Worm (Caenorhabditis elegans) whole organism, L4 larva: ENCODE measurements around the gene oig-4.

Experiments used
- F37D6.2 ChIP-seq: sonication (generic microtip); optimal IDR thresholded peaks from 2 replicates; lab custom pipeline; 2016; ENCODE audit warnings: mild to moderate bottlenecking, missing genetic modification characterization, missing compliant biosample characterization
- F44E2.7 ChIP-seq: fragments of 200-800 bp; sonication (Bioruptor generic); IDR thresholded peaks from 2 replicates; pipeline ENCODE4 v2.1.2; 2022; ENCODE audit warnings: missing genetic modification characterization, missing compliant biosample characterization
- F49E8.2 ChIP-seq: sonication (generic microtip); optimal IDR thresholded peaks from 2 replicates; lab custom pipeline; 2016; ENCODE audit warnings: missing compliant biosample characterization, mild to moderate bottlenecking, missing genetic modification characterization, borderline replicate concordance
- R02D3.7 ChIP-seq: fragments of 150-350 bp; sonication (generic microtip); optimal IDR thresholded peaks from 3 replicates; lab custom pipeline; 2014; ENCODE audit warnings: missing biosample characterization, missing genetic modification characterization
- aha-1 ChIP-seq: fragments of 150-350 bp; peaks from one replicate; lab custom pipeline; 2014; ENCODE audit warnings: missing biosample characterization, missing genetic modification characterization
- attf-4 ChIP-seq: sonication (generic microtip); optimal IDR thresholded peaks from 3 replicates; lab custom pipeline; 2017; ENCODE audit warnings: missing biosample characterization, missing genetic modification characterization
- ceh-28 ChIP-seq: fragments of 150-350 bp; optimal IDR thresholded peaks from 2 replicates; lab custom pipeline; 2014; ENCODE audit warnings: missing biosample characterization, missing genetic modification reagents, missing genetic modification characterization
- ceh-44 ChIP-seq: fragments of 200-800 bp; sonication (Bioruptor generic); IDR thresholded peaks from 2 replicates; pipeline ENCODE4 v1.3.6; 2022; ENCODE audit warnings: missing genetic modification reagents, missing genetic modification characterization, missing compliant biosample characterization
- ceh-82 ChIP-seq: sonication (generic microtip); optimal IDR thresholded peaks from 2 replicates; lab custom pipeline; 2017; ENCODE audit warnings: missing biosample characterization, missing genetic modification characterization
- daf-16 ChIP-seq, 3 experiments: sonication (generic microtip); optimal IDR thresholded peaks; 2 replicates each; lab custom pipeline; 2016 to 2017; ENCODE audit warnings: missing genetic modification characterization in 3 of 3, missing genetic modification reagents in 3 of 3, mild to moderate bottlenecking in 2 of 3, missing compliant biosample characterization in 2 of 3, missing biosample characterization in 1 of 3, moderate library complexity in 1 of 3
- daf-8 ChIP-seq: fragments of 200-800 bp; sonication (Bioruptor generic); IDR thresholded peaks from 2 replicates; pipeline ENCODE4 v1.3.6; 2022; ENCODE audit warnings: missing genetic modification characterization, missing compliant biosample characterization
- dmd-8 ChIP-seq: fragments of 200-800 bp; sonication (Bioruptor generic); IDR thresholded peaks from 2 replicates; pipeline ENCODE4 v1.3.6; 2022; ENCODE audit warnings: missing genetic modification characterization, missing compliant biosample characterization
- dmd-9 ChIP-seq: fragments of 200-800 bp; sonication (Bioruptor generic); IDR thresholded peaks from 2 replicates; pipeline ENCODE4 v1.3.6; 2022; ENCODE audit warnings: missing genetic modification reagents, missing genetic modification characterization, missing compliant biosample characterization
- dpl-1 ChIP-seq: fragments of 150-350 bp; optimal IDR thresholded peaks from 2 replicates; lab custom pipeline; 2014; ENCODE audit warnings: missing biosample characterization, missing genetic modification reagents, missing genetic modification characterization
- fkh-10 ChIP-seq: fragments of 150-350 bp; optimal IDR thresholded peaks from 2 replicates; lab custom pipeline; 2014; ENCODE audit warnings: missing biosample characterization, missing genetic modification reagents, missing genetic modification characterization
- hlh-11 ChIP-seq: fragments of 200-800 bp; sonication (Bioruptor generic); optimal IDR thresholded peaks from 2 replicates; lab custom pipeline; 2018; ENCODE audit warnings: mild to moderate bottlenecking, missing genetic modification characterization, missing compliant biosample characterization
- hlh-30 ChIP-seq: sonication (generic microtip); optimal IDR thresholded peaks from 2 replicates; lab custom pipeline; 2017; ENCODE audit warnings: antibody characterized with exemption, mild to moderate bottlenecking, missing genetic modification characterization, missing compliant biosample characterization; ENCODE audit not compliant: insufficient read depth
- jun-1 ChIP-seq: fragments of 150-350 bp; optimal IDR thresholded peaks from 2 replicates; lab custom pipeline; 2014; ENCODE audit warnings: missing biosample characterization, missing genetic modification reagents, missing genetic modification characterization
- lin-13 ChIP-seq: fragments of 150-350 bp; optimal IDR thresholded peaks from 2 replicates; lab custom pipeline; 2014; ENCODE audit warnings: missing biosample characterization, missing genetic modification reagents, missing genetic modification characterization
- lin-38 ChIP-seq: fragments of 200-800 bp; sonication (Bioruptor generic); IDR thresholded peaks from 2 replicates; pipeline ENCODE4 v1.3.6; 2022; ENCODE audit warnings: missing genetic modification reagents, missing genetic modification characterization, missing compliant biosample characterization
- madf-9 ChIP-seq: fragments of 200-800 bp; sonication (Bioruptor generic); conservative IDR thresholded peaks from 2 replicates; pipeline ENCODE4 v1.3.6; 2022; ENCODE audit warnings: missing genetic modification reagents, missing genetic modification characterization, missing compliant biosample characterization
- mes-2 ChIP-seq: sonication (generic microtip); optimal IDR thresholded peaks from 2 replicates; lab custom pipeline; 2016; ENCODE audit warnings: missing genotype, mild to moderate bottlenecking, missing genetic modification characterization, missing compliant biosample characterization; ENCODE audit not compliant: poor library complexity, severe bottlenecking
- mxl-2 ChIP-seq: fragments of 200-800 bp; sonication (Bioruptor generic); conservative IDR thresholded peaks from 2 replicates; pipeline ENCODE4 v1.3.6; 2022; ENCODE audit warnings: missing genetic modification reagents, missing genetic modification characterization, missing compliant biosample characterization
- nhr-102 ChIP-seq: sonication (generic microtip); optimal IDR thresholded peaks from 2 replicates; lab custom pipeline; 2016; ENCODE audit warnings: mild to moderate bottlenecking, missing genetic modification characterization, moderate library complexity, missing compliant biosample characterization
- nhr-25 ChIP-seq: sonication (generic microtip); optimal IDR thresholded peaks from 2 replicates; lab custom pipeline; 2017; ENCODE audit warnings: missing genetic modification characterization, mild to moderate bottlenecking, missing compliant biosample characterization, antibody characterized with exemption, moderate library complexity, borderline replicate concordance; ENCODE audit not compliant: insufficient read depth
- nhr-42 ChIP-seq: fragments of 200-800 bp; sonication (Bioruptor generic); IDR thresholded peaks from 2 replicates; pipeline ENCODE4 v1.3.6; 2022; ENCODE audit warnings: missing genetic modification characterization, missing compliant biosample characterization
- nhr-48 ChIP-seq: sonication (generic microtip); optimal IDR thresholded peaks from 2 replicates; lab custom pipeline; 2016; ENCODE audit warnings: mild to moderate bottlenecking, missing genetic modification characterization, missing compliant biosample characterization
- nhr-76 ChIP-seq: fragments of 150-350 bp; optimal IDR thresholded peaks from 2 replicates; lab custom pipeline; 2014; ENCODE audit warnings: missing biosample characterization, missing genetic modification characterization
- pha-4 ChIP-seq, 2 experiments: fragments of 150-350 bp in 1 of 2; fragments of 200-800 bp in 1 of 2; sonication (Bioruptor generic) in 1 of 2; IDR thresholded peaks in 1 of 2; optimal IDR thresholded peaks in 1 of 2; 2 replicates each; pipeline versions ENCODE4 v1.3.6 to Lab custom; 2014 to 2022; ENCODE audit warnings: missing genetic modification characterization in 2 of 2, missing genetic modification reagents in 2 of 2, missing biosample characterization in 1 of 2, missing compliant biosample characterization in 1 of 2
- php-3 ChIP-seq: fragments of 200-800 bp; sonication (Bioruptor generic); IDR thresholded peaks from 2 replicates; pipeline ENCODE4 v1.3.6; 2022; ENCODE audit warnings: missing genetic modification reagents, missing genetic modification characterization, missing compliant biosample characterization
- rbr-2 ChIP-seq: sonication (generic microtip); optimal IDR thresholded peaks from 2 replicates; lab custom pipeline; 2016; ENCODE audit warnings: missing genotype, missing genetic modification characterization, missing compliant biosample characterization
- skn-1 ChIP-seq: fragments of 150-350 bp; optimal IDR thresholded peaks from 2 replicates; lab custom pipeline; 2014; ENCODE audit warnings: missing biosample characterization, missing genetic modification characterization
- snpc-1.2 ChIP-seq: fragments of 200-800 bp; sonication (Bioruptor generic); IDR thresholded peaks from 2 replicates; pipeline ENCODE4 v1.3.6; 2022; ENCODE audit warnings: missing genetic modification reagents, missing genetic modification characterization, missing compliant biosample characterization
- snpc-4 ChIP-seq: fragments of 150-350 bp; optimal IDR thresholded peaks from 2 replicates; lab custom pipeline; 2014; ENCODE audit warnings: missing biosample characterization, missing genetic modification characterization
- tag-97 ChIP-seq: fragments of 200-800 bp; sonication (Bioruptor generic); IDR thresholded peaks from 2 replicates; pipeline ENCODE4 v1.3.6; 2022; ENCODE audit warnings: missing genetic modification characterization, missing compliant biosample characterization
- tra-1 ChIP-seq: fragments of 200-800 bp; sonication (Bioruptor generic); IDR thresholded peaks from 2 replicates; pipeline ENCODE4 v1.3.6; 2022; ENCODE audit warnings: missing genetic modification reagents, missing genetic modification characterization, missing compliant biosample characterization
- unc-130 ChIP-seq: sonication (generic microtip); optimal IDR thresholded peaks from 2 replicates; lab custom pipeline; 2016; ENCODE audit warnings: missing genetic modification reagents, missing genetic modification characterization, missing compliant biosample characterization
- unc-39 ChIP-seq: sonication (generic microtip); optimal IDR thresholded peaks from 2 replicates; lab custom pipeline; 2017; ENCODE audit warnings: missing biosample characterization, missing genetic modification characterization
- zip-11 ChIP-seq: fragments of 200-800 bp; sonication (Bioruptor generic); IDR thresholded peaks from 2 replicates; pipeline ENCODE4 v1.3.6; 2022; ENCODE audit warnings: missing genetic modification characterization, missing compliant biosample characterization
- zip-2 ChIP-seq: fragments of 150-350 bp; optimal IDR thresholded peaks from 2 replicates; lab custom pipeline; 2014; ENCODE audit warnings: missing biosample characterization, missing genetic modification characterization

Gene oig-4

DNA sequence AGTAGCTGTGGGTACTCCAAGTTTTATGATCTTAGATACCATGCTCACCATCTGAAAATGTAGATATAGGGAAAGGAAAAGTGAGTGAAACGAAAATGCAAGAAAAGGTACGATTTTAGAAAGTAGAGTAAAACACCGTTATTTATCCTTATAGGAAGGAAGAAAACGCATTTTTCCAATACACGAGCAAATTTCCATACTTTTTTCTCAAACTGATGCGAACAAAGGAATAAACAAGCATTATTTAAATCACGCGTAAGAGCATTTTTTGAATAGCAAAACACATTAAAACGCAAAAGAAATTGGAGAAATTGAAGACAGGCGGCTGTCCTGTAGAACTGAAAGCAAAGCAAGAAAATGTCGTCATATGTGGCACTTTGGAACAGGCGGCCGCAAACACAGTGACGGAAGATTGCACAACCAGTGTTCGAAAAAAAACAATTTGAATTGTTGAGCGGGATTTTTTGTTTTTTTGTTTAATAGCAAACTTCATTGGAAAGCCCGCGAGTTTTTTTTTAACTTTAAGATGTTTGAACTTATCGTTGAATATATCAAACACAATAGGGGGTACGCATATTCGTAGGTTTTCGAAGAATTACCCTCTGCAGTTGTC, 14.5 kb upstream of the oig-4 start, which contains the start of gene pgam-5:
pgam-5 (minus strand) TSS at position 51 of the 613 bp plus-strand sequence.
- TF ChIP-seq mes-2 (tag; lab: Kevin White, UChicago), result peak; percentile 40
- TF ChIP-seq dpl-1 (GFP tag; lab: Kevin White, UChicago), result peak; percentile 30
- no peak for TF ChIP-seq unc-39 (tag; lab: Kevin White, UChicago)
- no peak for TF ChIP-seq lin-13 (GFP tag; lab: Kevin White, UChicago)
- no peak for TF ChIP-seq R02D3.7 (tag; lab: Kevin White, UChicago)
- TF ChIP-seq tra-1 (GFP tag; lab: Robert Waterston, UW), result no peak
- TF ChIP-seq fkh-10 (GFP tag; lab: Kevin White, UChicago), result no peak
- no peak for TF ChIP-seq nhr-25
- TF ChIP-seq, all 104 proteins: peak for 2

ce11 chrII:7599357-7599756, 14.0 kb upstream of the oig-4 start, which contains the start of gene npp-21:
Gene npp-21 (plus strand): TSS chrII:7599657.
- TF ChIP-seq F44E2.7 (no peak), php-3 (no peak)

ce11 chrII:7605306-7605705, 8.0 kb upstream of the oig-4 start, which contains the start of gene osm-8:
Gene osm-8 (minus strand): TSS chrII:7605406.
- peak; percentile 10 for TF ChIP-seq hlh-11 (tag; lab: Kevin White, UChicago)
- peak; percentile 24 for TF ChIP-seq aha-1 (tag; lab: Kevin White, UChicago)
- no peak for TF ChIP-seq nhr-102
- TF ChIP-seq tag-97 (GFP tag; lab: Robert Waterston, UW), result no peak
- no peak for TF ChIP-seq daf-8 (GFP tag; lab: Robert Waterston, UW)
- TF ChIP-seq nhr-42 (GFP tag; lab: Robert Waterston, UW), result no peak
- TF ChIP-seq zip-2 (tag; lab: Kevin White, UChicago), result no peak
- TF ChIP-seq nhr-76 (tag; lab: Kevin White, UChicago), result no peak
- TF ChIP-seq ceh-44 (GFP tag; lab: Robert Waterston, UW), result no peak
- TF ChIP-seq ceh-28, result no peak
- no peak for TF ChIP-seq dmd-9 (GFP tag; lab: Robert Waterston, UW)
- no peak for TF ChIP-seq skn-1
- TF ChIP-seq, all 104 proteins: peak for 2

DNA sequence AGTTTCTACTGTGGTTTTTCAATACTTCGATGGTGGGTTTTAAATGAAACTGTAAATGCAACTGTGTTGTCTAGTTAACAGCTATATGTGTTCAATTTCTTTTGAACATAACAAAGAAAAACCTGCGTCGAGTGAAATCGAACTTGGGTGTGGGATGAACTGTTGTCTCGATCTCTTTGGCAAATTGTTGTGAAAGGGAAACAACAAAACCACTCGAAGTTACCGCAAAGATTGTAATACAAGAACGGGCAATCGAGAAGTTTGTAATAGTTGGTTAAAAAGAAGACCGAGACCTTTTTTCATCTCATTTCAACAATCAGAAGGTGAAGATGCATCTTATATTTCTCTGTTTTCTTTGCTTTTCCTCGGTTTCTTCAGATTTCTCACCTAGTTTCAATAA, 5.4 kb upstream of the oig-4 start, which contains the start of gene lips-17:
lips-17 (plus strand) TSS at position 301 of the 400 bp plus-strand sequence.
- TF ChIP-seq rbr-2 (tag; lab: Kevin White, UChicago) (no peak), tra-1 (GFP tag; lab: Robert Waterston, UW) (no peak), nhr-48 (tag; lab: Kevin White, UChicago) (no peak), dmd-8 (no peak)
- TF ChIP-seq, all 104 proteins: peak for 0

ce11 chrII:7614334-7614733, 993 bp downstream of the oig-4 start:
- peak; percentile 47 for TF ChIP-seq aha-1 (tag; lab: Kevin White, UChicago)
- no peak for TF ChIP-seq hlh-30 (tag; lab: Kevin White, UChicago)
- peak; percentile 21 for TF ChIP-seq hlh-11 (tag; lab: Kevin White, UChicago)
- TF ChIP-seq snpc-4 (tag; lab: Kevin White, UChicago), result no peak
- no peak for TF ChIP-seq F37D6.2 (tag; lab: Kevin White, UChicago)

DNA sequence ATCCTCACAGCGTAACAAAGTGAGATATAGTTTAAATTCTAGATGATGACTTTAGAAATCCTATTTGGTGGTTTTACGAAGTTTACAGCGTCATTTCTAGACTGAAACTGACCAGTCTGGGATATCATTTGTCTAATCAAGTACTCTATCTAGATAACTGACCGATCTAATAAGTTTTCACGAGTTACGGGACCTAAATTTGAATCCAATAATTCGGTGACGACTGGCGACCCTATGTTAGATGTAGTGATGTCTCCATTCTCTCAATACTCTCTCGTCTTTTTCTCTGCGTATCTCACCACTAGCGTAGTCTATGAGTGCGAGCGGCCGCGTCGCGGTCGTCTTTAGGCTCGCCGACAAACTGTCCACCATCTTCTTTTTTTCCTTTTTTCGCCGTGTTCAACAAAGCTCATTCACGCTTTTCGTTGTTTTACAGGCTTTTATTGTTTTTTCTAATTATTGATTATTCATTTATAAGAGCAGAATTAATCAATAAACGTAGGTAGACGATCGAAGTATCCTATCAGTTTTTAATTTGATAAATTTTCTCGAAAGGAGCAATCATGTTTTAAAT, 2.1 kb downstream of the oig-4 start:
- no peak for TF ChIP-seq F49E8.2 (tag; lab: Kevin White, UChicago)
- no peak for TF ChIP-seq daf-16 (GFP tag; optimal IDR thresholded peaks at IDR 0.05; lab: Kevin White, UChicago)
- TF ChIP-seq daf-16 (tag; optimal IDR thresholded peaks at IDR 0.05; lab: Kevin White, UChicago), result peak; percentile 19
- TF ChIP-seq unc-130 (GFP tag; lab: Kevin White, UChicago), result no peak
- no peak for TF ChIP-seq jun-1 (tag; lab: Kevin White, UChicago)
- no peak for TF ChIP-seq zip-11 (GFP tag; lab: Robert Waterston, UW)
- TF ChIP-seq zip-2 (tag; lab: Kevin White, UChicago), result no peak
- TF ChIP-seq mxl-2 (GFP tag; lab: Robert Waterston, UW), result no peak
- no peak for TF ChIP-seq pha-4 (GFP tag; IDR thresholded peaks at IDR 0.05; lab: Robert Waterston, UW)
- no peak for TF ChIP-seq pha-4 (tag; optimal IDR thresholded peaks at IDR 0.05; lab: Kevin White, UChicago)
- no peak for TF ChIP-seq ceh-82 (tag; lab: Kevin White, UChicago)
- TF ChIP-seq madf-9 (GFP tag; lab: Robert Waterston, UW), result no peak
- TF ChIP-seq attf-4, result no peak
- peak; percentile 70 for TF ChIP-seq mes-2 (tag; lab: Kevin White, UChicago)
- no peak for TF ChIP-seq snpc-1.2
- peak; percentile 35; the same call in 1 of the 2 replicates for TF ChIP-seq lin-38 (GFP tag; lab: Robert Waterston, UW)
